Worm (Caenorhabditis elegans) whole organism, late embryonic: ENCODE results near the gene cpg-1.

Source experiments
- ceh-22 ChIP-seq: sonication (generic microtip); optimal IDR thresholded peaks from 2 replicates; lab custom pipeline; 2017; ENCODE audit warnings: missing biosample characterization, missing genetic modification characterization
- ceh-30 ChIP-seq: fragments of 150-350 bp; optimal IDR thresholded peaks from 2 replicates; lab custom pipeline; 2014; ENCODE audit warnings: missing biosample characterization, missing genetic modification characterization
- dve-1 ChIP-seq: sonication (generic microtip); optimal IDR thresholded peaks from 2 replicates; lab custom pipeline; 2017; ENCODE audit warnings: antibody characterized with exemption, mild to moderate bottlenecking, missing genetic modification characterization, missing compliant biosample characterization
- hlh-8 ChIP-seq: sonication (generic microtip); optimal IDR thresholded peaks from 2 replicates; lab custom pipeline; 2016; ENCODE audit warnings: missing genotype, missing genetic modification characterization, missing compliant biosample characterization
- lin-11 ChIP-seq: fragments of 200-800 bp; sonication (Bioruptor generic); optimal IDR thresholded peaks from 2 replicates; lab custom pipeline; 2018; ENCODE audit warnings: mild to moderate bottlenecking, missing genetic modification characterization, missing compliant biosample characterization
- pha-4 ChIP-seq: fragments of 150-350 bp; optimal IDR thresholded peaks from 2 replicates; lab custom pipeline; 2018; ENCODE audit warnings: missing biosample characterization, missing genetic modification reagents, missing genetic modification characterization
- ref-2 ChIP-seq: sonication (generic microtip); optimal IDR thresholded peaks from 2 replicates; lab custom pipeline; 2016; ENCODE audit warnings: missing genetic modification characterization, missing compliant biosample characterization

DNA sequence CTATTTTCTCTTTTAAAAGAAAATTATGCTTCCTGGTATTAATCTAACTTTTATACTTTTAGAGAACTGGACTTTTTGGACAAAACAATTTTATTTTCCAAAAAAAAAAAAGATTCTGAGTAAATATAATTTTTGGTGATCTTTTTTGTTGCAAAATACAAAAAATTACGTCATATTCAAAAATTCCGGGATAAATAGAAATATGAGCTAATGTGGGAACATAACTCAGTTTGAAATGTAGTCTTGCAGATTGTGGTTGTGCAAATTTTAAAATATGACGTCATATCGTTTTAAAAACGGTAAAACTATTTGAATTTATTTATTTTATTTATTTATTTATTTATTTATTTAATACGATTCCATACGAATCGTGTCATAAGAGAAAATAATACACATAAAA is 7.4 kb upstream of the cpg-1 start:
- TF ChIP-seq hlh-8 (tag; lab: Kevin White, UChicago): no peak
- TF ChIP-seq pha-4: no peak
- TF ChIP-seq lin-11 (tag; lab: Kevin White, UChicago): no peak
- TF ChIP-seq ceh-30 (tag; lab: Kevin White, UChicago): no peak
- no peak for TF ChIP-seq ceh-22
- TF ChIP-seq ref-2 (tag; lab: Kevin White, UChicago): no peak
- TF ChIP-seq dve-1: no peak
